Worm (Caenorhabditis elegans) whole organism, young adult: ENCODE measurements around the gene str-125.

Experiments
- Y53G8AR.9 ChIP-seq: fragments of 200-800 bp; sonication (Bioruptor generic); conservative IDR thresholded peaks from 2 replicates; pipeline ENCODE4 v1.3.6; 2022; ENCODE audit warnings: missing genetic modification reagents, missing genetic modification characterization, missing compliant biosample characterization
- ccch-3 ChIP-seq: fragments of 200-800 bp; sonication (Bioruptor generic); optimal IDR thresholded peaks from 2 replicates; lab custom pipeline; 2018; ENCODE audit warnings: mild to moderate bottlenecking, missing genetic modification characterization, missing compliant biosample characterization
- ceh-100 ChIP-seq: fragments of 200-800 bp; sonication (Bioruptor generic); IDR thresholded peaks from 2 replicates; pipeline ENCODE4 v1.3.6; 2022; ENCODE audit warnings: missing genetic modification reagents, missing genetic modification characterization, missing compliant biosample characterization
- gei-17 ChIP-seq: fragments of 200-800 bp; sonication (Bioruptor generic); optimal IDR thresholded peaks from 2 replicates; lab custom pipeline; 2018; ENCODE audit warnings: mild to moderate bottlenecking, missing genetic modification characterization, missing compliant biosample characterization
- nhr-120 ChIP-seq: fragments of 200-800 bp; sonication (Bioruptor generic); IDR thresholded peaks from 2 replicates; pipeline ENCODE4 v1.3.6; 2022; ENCODE audit warnings: missing genetic modification characterization, missing compliant biosample characterization

DNA sequence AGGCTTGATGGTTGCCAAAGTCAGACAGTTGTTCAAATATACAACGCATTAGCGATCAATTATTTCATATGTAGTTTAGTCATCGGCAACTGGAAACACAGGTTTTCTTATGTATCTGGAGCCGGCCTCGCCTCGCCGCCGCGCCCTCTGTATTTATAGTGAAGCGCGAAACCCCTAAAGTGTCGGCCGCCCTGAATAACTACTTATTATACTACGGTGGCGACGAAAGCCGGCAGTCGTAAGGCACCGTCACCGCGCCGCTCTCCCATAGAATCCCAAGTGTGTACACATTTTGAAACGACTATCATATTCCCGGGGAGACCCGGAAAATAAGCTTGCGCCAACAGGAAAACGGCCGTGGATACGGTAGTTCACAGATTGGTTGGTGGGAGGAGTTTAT, 18.8 kb upstream of the str-125 start:
- no peak for TF ChIP-seq ceh-100 (GFP tag; lab: Robert Waterston, UW)
- TF ChIP-seq gei-17, result no peak
- TF ChIP-seq nhr-120 (GFP tag; lab: Robert Waterston, UW), result no peak
- no peak for TF ChIP-seq ccch-3
- TF ChIP-seq Y53G8AR.9 (GFP tag; lab: Robert Waterston, UW), result no peak
